Fruit fly (Drosophila melanogaster) whole organism, wandering third instar larva: ENCODE measurements around the gene CG9917.

Source experiments
- Abd-B ChIP-seq: fragments of >200 bp; optimal IDR thresholded peaks from 2 replicates; lab custom pipeline; 2017; ENCODE audit warnings: missing biosample characterization, missing genetic modification characterization
- CG9705 ChIP-seq: fragments of 200-800 bp; sonication (Bioruptor generic); optimal IDR thresholded peaks from 2 replicates; lab custom pipeline; 2018; ENCODE audit warnings: missing biosample characterization, mild to moderate bottlenecking, missing genetic modification characterization
- Dfd ChIP-seq: fragments of >200 bp; optimal IDR thresholded peaks from 2 replicates; lab custom pipeline; 2017; ENCODE audit warnings: missing biosample characterization, missing genetic modification characterization
- Dif ChIP-seq: fragments of 200-275, 200-300 bp; sonication (Bioruptor generic); optimal IDR thresholded peaks from 2 replicates; lab custom pipeline; 2018; ENCODE audit warnings: missing biosample characterization, missing genetic modification characterization; ENCODE audit not compliant: partially characterized antibody
- GATAd ChIP-seq: sonication (Bioruptor generic); optimal IDR thresholded peaks from 2 replicates; lab custom pipeline; 2016; ENCODE audit warnings: missing biosample characterization, missing genetic modification characterization
- Hnf4 ChIP-seq: fragments of 200-800 bp; sonication (Bioruptor generic); optimal IDR thresholded peaks from 2 replicates; lab custom pipeline; 2016; ENCODE audit warnings: missing biosample characterization, mild to moderate bottlenecking, missing genetic modification characterization
- Hr78 ChIP-seq: fragments of >200 bp; optimal IDR thresholded peaks from 2 replicates; lab custom pipeline; 2017; ENCODE audit warnings: missing biosample characterization, missing genetic modification characterization
- Mio ChIP-seq: sonication (Bioruptor generic); optimal IDR thresholded peaks from 2 replicates; lab custom pipeline; 2016; ENCODE audit warnings: missing biosample characterization, missing genetic modification characterization
- Myc ChIP-seq: fragments of >200 bp; optimal IDR thresholded peaks from 2 replicates; lab custom pipeline; 2017
- N ChIP-seq: fragments of >200 bp; optimal IDR thresholded peaks from 2 replicates; lab custom pipeline; 2018; ENCODE audit warnings: missing biosample characterization, missing external identifiers, missing genetic modification characterization
- Rel ChIP-seq, 2 experiments: fragments of 200-800 bp; sonication (Bioruptor generic) in 1 of 2; optimal IDR thresholded peaks; 2 replicates in 1 of 2; 3 replicates in 1 of 2; lab custom pipeline; 2016 to 2019; ENCODE audit warnings: mild to moderate bottlenecking in 2 of 2, missing biosample characterization in 2 of 2, missing genetic modification characterization in 2 of 2, moderate library complexity in 1 of 2
- Sp1 ChIP-seq: fragments of 200-800 bp; sonication (Bioruptor generic); optimal IDR thresholded peaks from 3 replicates; lab custom pipeline; 2019; ENCODE audit warnings: missing biosample characterization, mild to moderate bottlenecking, missing genetic modification characterization, moderate library complexity
- Vsx2 ChIP-seq: fragments of 200-300, 225-300 bp; sonication (Bioruptor generic); optimal IDR thresholded peaks from 2 replicates; lab custom pipeline; 2018; ENCODE audit warnings: missing biosample characterization, missing genetic modification characterization; ENCODE audit not compliant: partially characterized antibody
- br ChIP-seq: fragments of 200-800 bp; sonication (Bioruptor generic); optimal IDR thresholded peaks from 2 replicates; lab custom pipeline; 2016; ENCODE audit warnings: missing biosample characterization, missing genetic modification characterization
- dl ChIP-seq, 2 experiments: fragments of 175-275, 200-275 bp in 1 of 2; fragments of 200-275 bp in 1 of 2; sonication (Bioruptor generic); optimal IDR thresholded peaks; lab custom pipeline; 2018; ENCODE audit warnings: mild to moderate bottlenecking in 2 of 2, missing biosample characterization in 2 of 2, missing genetic modification characterization in 2 of 2, moderate library complexity in 2 of 2; ENCODE audit not compliant: partially characterized antibody in 2 of 2, insufficient read depth in 1 of 2
- dmrt93B ChIP-seq: fragments of 200-800 bp; sonication (Bioruptor generic); optimal IDR thresholded peaks from 2 replicates; lab custom pipeline; 2018; ENCODE audit warnings: missing biosample characterization, mild to moderate bottlenecking, missing genetic modification characterization
- dsf ChIP-seq: sonication (Bioruptor generic); optimal IDR thresholded peaks from 2 replicates; lab custom pipeline; 2016; ENCODE audit warnings: missing biosample characterization, missing genetic modification characterization, borderline replicate concordance
- ey ChIP-seq: fragments of 200-800 bp; sonication (Bioruptor generic); optimal IDR thresholded peaks from 2 replicates; lab custom pipeline; 2016; ENCODE audit warnings: missing biosample characterization, missing genetic modification characterization
- foxo ChIP-seq, 2 experiments: fragments of 200-800 bp; sonication (Bioruptor generic); optimal IDR thresholded peaks; 2 replicates in 1 of 2; 3 replicates in 1 of 2; lab custom pipeline; 2016 to 2017; ENCODE audit warnings: missing biosample characterization in 2 of 2, missing genetic modification characterization in 2 of 2
- h ChIP-seq: fragments of 200-800 bp; sonication (Bioruptor generic); optimal IDR thresholded peaks from 3 replicates; lab custom pipeline; 2016; ENCODE audit warnings: missing biosample characterization, mild to moderate bottlenecking, missing genetic modification characterization
- jim ChIP-seq: fragments of 175-275, 200-325 bp; sonication (Bioruptor generic); optimal IDR thresholded peaks from 2 replicates; lab custom pipeline; 2016; ENCODE audit warnings: missing biosample characterization, mild to moderate bottlenecking, missing genetic modification characterization
- lola ChIP-seq: fragments of >200 bp; optimal IDR thresholded peaks from 2 replicates; lab custom pipeline; 2017; ENCODE audit warnings: missing biosample characterization, missing genetic modification characterization
- pan ChIP-seq: fragments of >200 bp; optimal IDR thresholded peaks from 2 replicates; lab custom pipeline; 2017
- sv ChIP-seq: fragments of 200-800 bp; sonication (Bioruptor generic); optimal IDR thresholded peaks from 3 replicates; lab custom pipeline; 2016; ENCODE audit warnings: missing biosample characterization, missing genetic modification characterization
- tai ChIP-seq: sonication (Bioruptor generic); optimal IDR thresholded peaks from 2 replicates; lab custom pipeline; 2016; ENCODE audit warnings: missing biosample characterization, missing genetic modification characterization
- usp ChIP-seq: fragments of >200 bp; optimal IDR thresholded peaks from 2 replicates; lab custom pipeline; 2017; ENCODE audit warnings: missing biosample characterization, missing genetic modification characterization
- woc ChIP-seq: sonication (Bioruptor generic); optimal IDR thresholded peaks from 2 replicates; lab custom pipeline; 2016; ENCODE audit warnings: missing biosample characterization, mild to moderate bottlenecking, missing genetic modification characterization

Gene CG9917

dm6 chrX:16313078-16313875 lies 9.8 kb downstream of the CG9917 start, which contains the start of the genes CG9915 and SWIP:
Gene CG9915 (minus strand): TSS chrX:16313138.
Gene SWIP (plus strand): TSS chrX:16313709.
- peak in 1 of 2 experiments; percentile 25 for TF ChIP-seq foxo (GFP tag; optimal IDR thresholded peaks at IDR 0.05; lab: Kevin White, UChicago)
- peak; percentile 97 for TF ChIP-seq Dif (GFP tag; lab: Kevin White, UChicago)
- peak; percentile 17 for TF ChIP-seq Sp1 (GFP tag; lab: Kevin White, UChicago)
- TF ChIP-seq Hr78 (GFP tag; lab: Kevin White, UChicago) = no peak
- peak; percentile 99 for TF ChIP-seq Vsx2 (GFP tag; lab: Kevin White, UChicago)
- no peak for TF ChIP-seq pan (lab: Kevin White, UChicago)
- TF ChIP-seq dl (GFP tag; optimal IDR thresholded peaks at IDR 0.05; lab: Kevin White, UChicago; ENCODE audit: insufficient read depth in 1 of 2, partially characterized antibody in 2 of 2) = peak; percentile 69 to 90
- no peak for TF ChIP-seq br (GFP tag; lab: Kevin White, UChicago)
- TF ChIP-seq woc (GFP tag; lab: Kevin White, UChicago) = peak; percentile 29
- TF ChIP-seq, all 38 proteins: peak for 6

dm6 chrX:16309764-16310163 lies 13.3 kb downstream of the CG9917 start:
- no peak for TF ChIP-seq Mio (GFP tag; lab: Kevin White, UChicago)
- TF ChIP-seq pan (lab: Kevin White, UChicago) = no peak
- TF ChIP-seq Dfd (GFP tag; lab: Kevin White, UChicago) = no peak
- peak; percentile 11 for TF ChIP-seq Vsx2 (GFP tag; lab: Kevin White, UChicago)
- no peak for TF ChIP-seq lola (GFP tag; lab: Kevin White, UChicago)
- TF ChIP-seq, all 38 proteins: peak for 1

- no peak for TF ChIP-seq Dfd (GFP tag; lab: Kevin White, UChicago)
- no peak for TF ChIP-seq tai (GFP tag; lab: Kevin White, UChicago)
- TF ChIP-seq Mio (GFP tag; lab: Kevin White, UChicago) = no peak
- TF ChIP-seq pan (lab: Kevin White, UChicago) = no peak
- no peak for TF ChIP-seq Abd-B (GFP tag; lab: Kevin White, UChicago)
- no peak for TF ChIP-seq N (GFP tag; lab: Kevin White, UChicago)
- TF ChIP-seq Myc (lab: Kevin White, UChicago) = no peak
- no peak for TF ChIP-seq GATAd (GFP tag; lab: Kevin White, UChicago)
- TF ChIP-seq, all 38 proteins: peak for 0
Measured at dm6 chrX:16308953-16309352, 14.1 kb downstream of the CG9917 start.

- TF ChIP-seq Dfd (GFP tag; lab: Kevin White, UChicago) (no peak), woc (GFP tag; lab: Kevin White, UChicago) (peak; percentile 46), Rel (GFP tag; optimal IDR thresholded peaks at IDR 0.05; lab: Kevin White, UChicago) (no peak), Rel (tag; optimal IDR thresholded peaks at IDR 0.05; lab: Kevin White, UChicago) (peak; percentile 4), h (GFP tag; lab: Kevin White, UChicago) (no peak), Vsx2 (GFP tag; lab: Kevin White, UChicago) (no peak), lola (GFP tag; lab: Kevin White, UChicago) (no peak), br (GFP tag; lab: Kevin White, UChicago) (no peak), usp (GFP tag; lab: Kevin White, UChicago) (no peak), CG9705 (GFP tag; lab: Kevin White, UChicago) (no peak), sv (GFP tag; lab: Kevin White, UChicago) (no peak), Hr78 (GFP tag; lab: Kevin White, UChicago) (no peak), jim (GFP tag; lab: Kevin White, UChicago) (no peak), Dif (GFP tag; lab: Kevin White, UChicago) (peak; percentile 71), ey (no peak), foxo (GFP tag; optimal IDR thresholded peaks at IDR 0.05; lab: Kevin White, UChicago) (no peak), Mio (GFP tag; lab: Kevin White, UChicago) (no peak), Myc (lab: Kevin White, UChicago) (peak; percentile 39), dsf (GFP tag; lab: Kevin White, UChicago) (no peak), Hnf4 (GFP tag; lab: Kevin White, UChicago) (no peak), N (GFP tag; lab: Kevin White, UChicago) (no peak), dmrt93B (GFP tag; lab: Kevin White, UChicago) (no peak)
- TF ChIP-seq, all 38 proteins: peak for 4
Measured at dm6 chrX:16308310-16308918, 14.6 kb downstream of the CG9917 start, which contains the start of gene Had1. Gene Had1 (minus strand): TSS chrX:16308667.
